Fruit fly (Drosophila melanogaster) whole organism: ENCODE measurements around the gene Est-Q.

ENCODE experiments used
- CG8478 ChIP-seq: fragments of >200 bp; optimal IDR thresholded peaks from 2 replicates; lab custom pipeline; 2018; ENCODE audit warnings: inconsistent platforms
- Dll ChIP-seq: fragments of >200 bp; optimal IDR thresholded peaks from 2 replicates; lab custom pipeline; 2017
- EcR ChIP-seq, 2 experiments: fragments of >200 bp; optimal IDR thresholded peaks; 2 replicates each; lab custom pipeline; 2017; ENCODE audit warnings: missing biosample characterization in 2 of 2, missing genetic modification characterization in 2 of 2, missing genetic modification reagents in 2 of 2
- pan ChIP-seq: fragments of >200 bp; optimal IDR thresholded peaks from 2 replicates; lab custom pipeline; 2017
- psq ChIP-seq: fragments of >200 bp; optimal IDR thresholded peaks from 2 replicates; lab custom pipeline; 2017
- usp ChIP-seq: fragments of >200 bp; optimal IDR thresholded peaks from 2 replicates; lab custom pipeline; 2017; ENCODE audit warnings: missing biosample characterization, missing genetic modification characterization, mixed read lengths

dm6 chr3L:21465261-21466112 lies 35.7 kb upstream of the Est-Q start:
- TF ChIP-seq CG8478 (lab: Kevin White, UChicago), result no peak
- no peak for TF ChIP-seq EcR (GFP tag; optimal IDR thresholded peaks at IDR 0.05; lab: Kevin White, UChicago)
- no peak for TF ChIP-seq usp
- no peak for TF ChIP-seq pan (lab: Kevin White, UChicago)
- TF ChIP-seq psq (lab: Kevin White, UChicago), result no peak
- no peak for TF ChIP-seq Dll (lab: Kevin White, UChicago)
